Fruit fly (Drosophila melanogaster) whole organism: ENCODE results near the gene CG3014.

ENCODE experiments used
- CG8478 ChIP-seq: fragments of >200 bp; optimal IDR thresholded peaks from 2 replicates; lab custom pipeline; 2018; ENCODE audit warnings: inconsistent platforms
- Dll ChIP-seq: fragments of >200 bp; optimal IDR thresholded peaks from 2 replicates; lab custom pipeline; 2017
- EcR ChIP-seq, 2 experiments: fragments of >200 bp; optimal IDR thresholded peaks; 2 replicates each; lab custom pipeline; 2017; ENCODE audit warnings: missing biosample characterization in 2 of 2, missing genetic modification characterization in 2 of 2, missing genetic modification reagents in 2 of 2
- pan ChIP-seq: fragments of >200 bp; optimal IDR thresholded peaks from 2 replicates; lab custom pipeline; 2017
- psq ChIP-seq: fragments of >200 bp; optimal IDR thresholded peaks from 2 replicates; lab custom pipeline; 2017
- usp ChIP-seq: fragments of >200 bp; optimal IDR thresholded peaks from 2 replicates; lab custom pipeline; 2017; ENCODE audit warnings: missing biosample characterization, missing genetic modification characterization, mixed read lengths

Gene CG3014

dm6 chr3R:7802693-7803092, at the start of gene CG3014:
CG3014 (minus strand) TSS chr3R:7802793.
- no peak for TF ChIP-seq psq
- no peak for TF ChIP-seq usp (GFP tag; lab: Kevin White, UChicago)
- TF ChIP-seq Dll (lab: Kevin White, UChicago) = no peak
- TF ChIP-seq CG8478 = no peak
- no peak for TF ChIP-seq pan (lab: Kevin White, UChicago)
- no peak for TF ChIP-seq EcR (GFP tag; optimal IDR thresholded peaks at IDR 0.05; lab: Kevin White, UChicago)

dm6 chr3R:7821559-7821958, 19.0 kb upstream of the CG3014 start:
- no peak for TF ChIP-seq usp (GFP tag; lab: Kevin White, UChicago)
- TF ChIP-seq psq = no peak

- TF ChIP-seq CG8478 (no peak), psq (no peak), pan (lab: Kevin White, UChicago) (no peak), Dll (lab: Kevin White, UChicago) (no peak), usp (GFP tag; lab: Kevin White, UChicago) (no peak), EcR (GFP tag; optimal IDR thresholded peaks at IDR 0.05; lab: Kevin White, UChicago) (no peak)
These were observed 11.5 kb upstream of the CG3014 start, which contains the start of gene CG34384 for dm6 chr3R:7813981-7814529. CG34384 (plus strand) TSS chr3R:7814361.

- TF ChIP-seq EcR (GFP tag; optimal IDR thresholded peaks at IDR 0.05; lab: Kevin White, UChicago) (no peak), pan (lab: Kevin White, UChicago) (no peak), psq (no peak), usp (GFP tag; lab: Kevin White, UChicago) (no peak), Dll (lab: Kevin White, UChicago) (no peak), CG8478 (no peak)
These were observed 10.9 kb upstream of the CG3014 start for dm6 chr3R:7813518-7813917.

dm6 chr3R:7811514-7811913, 8.9 kb upstream of the CG3014 start, which contains the start of gene CG31473:
CG31473 (plus strand) TSS chr3R:7811814.
- TF ChIP-seq CG8478 = no peak
- TF ChIP-seq usp (GFP tag; lab: Kevin White, UChicago) = no peak
- TF ChIP-seq psq = no peak
- TF ChIP-seq Dll (lab: Kevin White, UChicago) = no peak
- no peak for TF ChIP-seq EcR (GFP tag; optimal IDR thresholded peaks at IDR 0.05; lab: Kevin White, UChicago)
- TF ChIP-seq pan (lab: Kevin White, UChicago) = no peak

- TF ChIP-seq psq (no peak), pan (lab: Kevin White, UChicago) (no peak), Dll (lab: Kevin White, UChicago) (peak; percentile 73), CG8478 (peak; percentile 27), EcR (GFP tag; optimal IDR thresholded peaks at IDR 0.05; lab: Kevin White, UChicago) (no peak), usp (GFP tag; lab: Kevin White, UChicago) (no peak)
These were observed 7.3 kb upstream of the CG3014 start, which contains the start of the genes CG2993 and sgll for dm6 chr3R:7809662-7810621. CG2993 (minus strand) TSS chr3R:7810014. sgll (plus strand) TSS chr3R:7810532.

dm6 chr3R:7804332-7804731, 1.7 kb upstream of the CG3014 start, which contains the start of gene CG18268:
CG18268 (minus strand) TSS chr3R:7804432.
- TF ChIP-seq psq = no peak
- TF ChIP-seq Dll (lab: Kevin White, UChicago) = no peak
- TF ChIP-seq usp (GFP tag; lab: Kevin White, UChicago) = no peak
- TF ChIP-seq CG8478 = no peak
- TF ChIP-seq EcR (GFP tag; optimal IDR thresholded peaks at IDR 0.05; lab: Kevin White, UChicago) = no peak
- TF ChIP-seq pan (lab: Kevin White, UChicago) = no peak

dm6 chr3R:7798525-7798924, 4.1 kb downstream of the CG3014 start, which contains the start of gene CG18744:
CG18744 (minus strand) TSS chr3R:7798771.
- TF ChIP-seq CG8478 (no peak), pan (lab: Kevin White, UChicago) (no peak), EcR (GFP tag; optimal IDR thresholded peaks at IDR 0.05; lab: Kevin White, UChicago) (no peak)

dm6 chr3R:7793855-7794254, 8.7 kb downstream of the CG3014 start, which contains the start of gene CG2641:
CG2641 (plus strand) TSS chr3R:7794069.
- peak; percentile 7 for TF ChIP-seq Dll (lab: Kevin White, UChicago)
- no peak for TF ChIP-seq psq

- TF ChIP-seq EcR (GFP tag; optimal IDR thresholded peaks at IDR 0.05; lab: Kevin White, UChicago) (no peak), CG8478 (no peak), usp (GFP tag; lab: Kevin White, UChicago) (no peak), Dll (lab: Kevin White, UChicago) (no peak), psq (no peak), pan (lab: Kevin White, UChicago) (no peak)
These were observed 12.0 kb downstream of the CG3014 start, which contains the start of gene CG10086 for dm6 chr3R:7790583-7791034. CG10086 (plus strand) TSS chr3R:7790633.

dm6 chr3R:7790087-7790486, 12.5 kb downstream of the CG3014 start, which contains the start of gene CG18746:
CG18746 (minus strand) TSS chr3R:7790187.
- TF ChIP-seq psq = no peak
- no peak for TF ChIP-seq EcR (GFP tag; optimal IDR thresholded peaks at IDR 0.05; lab: Kevin White, UChicago)
- TF ChIP-seq CG8478 = no peak
- no peak for TF ChIP-seq usp (GFP tag; lab: Kevin White, UChicago)
- TF ChIP-seq pan (lab: Kevin White, UChicago) = no peak
- no peak for TF ChIP-seq Dll (lab: Kevin White, UChicago)

- TF ChIP-seq psq (no peak), CG8478 (no peak), Dll (lab: Kevin White, UChicago) (no peak), EcR (GFP tag; optimal IDR thresholded peaks at IDR 0.05; lab: Kevin White, UChicago) (no peak), usp (GFP tag; lab: Kevin White, UChicago) (no peak), pan (lab: Kevin White, UChicago) (no peak)
These were observed 14.7 kb downstream of the CG3014 start, which contains the start of gene CG18748 for dm6 chr3R:7787899-7788298. CG18748 (minus strand) TSS chr3R:7787923.
